Worm (Caenorhabditis elegans) whole organism, L3 larva: ENCODE data around the gene str-161.

ENCODE experiments used
- R02D3.7 ChIP-seq: fragments of 150-350 bp; optimal IDR thresholded peaks from 2 replicates; lab custom pipeline; 2014; ENCODE audit warnings: missing biosample characterization, missing genetic modification characterization
- ZK546.5 ChIP-seq: sonication (generic microtip); optimal IDR thresholded peaks from 2 replicates; lab custom pipeline; 2017; ENCODE audit warnings: missing biosample characterization, missing genetic modification characterization
- ama-1 ChIP-seq: fragments of 150-350 bp; optimal IDR thresholded peaks from 2 replicates; lab custom pipeline; 2018
- ceh-16 ChIP-seq: sonication (generic microtip); optimal IDR thresholded peaks from 2 replicates; lab custom pipeline; 2017; ENCODE audit warnings: missing biosample characterization, missing genetic modification characterization
- ceh-28 ChIP-seq: fragments of 150-350 bp; optimal IDR thresholded peaks from 2 replicates; lab custom pipeline; 2014; ENCODE audit warnings: missing biosample characterization, missing genetic modification reagents, missing genetic modification characterization
- ceh-82 ChIP-seq: fragments of 150-350 bp; optimal IDR thresholded peaks from 2 replicates; lab custom pipeline; 2014; ENCODE audit warnings: missing biosample characterization, missing genetic modification characterization
- ceh-9 ChIP-seq: sonication (generic microtip); optimal IDR thresholded peaks from 2 replicates; lab custom pipeline; 2018; ENCODE audit warnings: missing biosample characterization, missing genetic modification characterization
- daf-12 ChIP-seq: fragments of 150-350 bp; optimal IDR thresholded peaks from 2 replicates; lab custom pipeline; 2014; ENCODE audit warnings: missing biosample characterization, missing genetic modification reagents, missing genetic modification characterization
- elt-1 ChIP-seq: fragments of 150-350 bp; optimal IDR thresholded peaks from 2 replicates; lab custom pipeline; 2014; ENCODE audit warnings: missing biosample characterization, missing genetic modification characterization
- elt-2 ChIP-seq: sonication (generic microtip); optimal IDR thresholded peaks from 2 replicates; lab custom pipeline; 2016; ENCODE audit warnings: missing genetic modification reagents, mild to moderate bottlenecking, missing genetic modification characterization, missing compliant biosample characterization
- elt-3 ChIP-seq, 3 experiments: fragments of 150-350 bp in 1 of 3; sonication (generic microtip) in 2 of 3; optimal IDR thresholded peaks; 2 replicates in 2 of 3; 4 replicates in 1 of 3; lab custom pipeline; 2014 to 2017; ENCODE audit warnings: missing biosample characterization in 3 of 3, missing genetic modification characterization in 3 of 3
- eor-1 ChIP-seq, 2 experiments: fragments of 150-350 bp; optimal IDR thresholded peaks; 2 replicates each; lab custom pipeline; 2014 to 2018; ENCODE audit warnings: missing biosample characterization in 2 of 2, missing genetic modification characterization in 2 of 2
- fkh-10 ChIP-seq: sonication (generic microtip); optimal IDR thresholded peaks from 2 replicates; lab custom pipeline; 2017; ENCODE audit warnings: missing biosample characterization, missing genetic modification reagents, missing genetic modification characterization
- fkh-2 ChIP-seq: fragments of 150-350 bp; optimal IDR thresholded peaks from 2 replicates; lab custom pipeline; 2014; ENCODE audit warnings: missing biosample characterization, missing genetic modification reagents, missing genetic modification characterization
- fos-1 ChIP-seq: fragments of 150-350 bp; optimal IDR thresholded peaks from 2 replicates; lab custom pipeline; 2014; ENCODE audit warnings: missing biosample characterization, missing genetic modification characterization
- jun-1 ChIP-seq: fragments of 150-350 bp; optimal IDR thresholded peaks from 2 replicates; lab custom pipeline; 2014; ENCODE audit warnings: missing biosample characterization, missing genetic modification reagents, missing genetic modification characterization
- lin-15B ChIP-seq: fragments of 150-350 bp; optimal IDR thresholded peaks from 2 replicates; lab custom pipeline; 2014; ENCODE audit warnings: missing biosample characterization, missing genetic modification characterization
- lin-39 ChIP-seq: fragments of 150-350 bp; optimal IDR thresholded peaks from 2 replicates; lab custom pipeline; 2018; ENCODE audit warnings: missing biosample characterization, missing genetic modification reagents, missing genetic modification characterization
- lsy-12 ChIP-seq: sonication (generic microtip); optimal IDR thresholded peaks from 2 replicates; lab custom pipeline; 2016; ENCODE audit warnings: mild to moderate bottlenecking, missing genetic modification characterization, missing compliant biosample characterization
- mdl-1 ChIP-seq: fragments of 150-350 bp; optimal IDR thresholded peaks from 2 replicates; lab custom pipeline; 2014; ENCODE audit warnings: missing biosample characterization, missing genetic modification characterization
- mml-1 ChIP-seq: fragments of 150-350 bp; sonication (generic microtip); optimal IDR thresholded peaks from 3 replicates; lab custom pipeline; 2014; ENCODE audit warnings: missing biosample characterization, missing genetic modification characterization
- nfya-1 ChIP-seq: sonication (generic microtip); optimal IDR thresholded peaks from 2 replicates; lab custom pipeline; 2017; ENCODE audit warnings: missing genetic modification characterization, mild to moderate bottlenecking, missing compliant biosample characterization, antibody characterized with exemption, moderate library complexity; ENCODE audit not compliant: insufficient read depth
- nhr-11 ChIP-seq: fragments of 150-350 bp; optimal IDR thresholded peaks from 2 replicates; lab custom pipeline; 2014; ENCODE audit warnings: missing biosample characterization, missing genetic modification characterization
- nhr-12 ChIP-seq: fragments of 150-350 bp; optimal IDR thresholded peaks from 2 replicates; lab custom pipeline; 2014; ENCODE audit warnings: missing biosample characterization, missing genetic modification characterization
- nhr-23 ChIP-seq: fragments of 150-350 bp; optimal IDR thresholded peaks from 2 replicates; lab custom pipeline; 2014; ENCODE audit warnings: missing biosample characterization, missing genetic modification reagents, missing genetic modification characterization
- nhr-25 ChIP-seq: sonication (generic microtip); optimal IDR thresholded peaks from 2 replicates; lab custom pipeline; 2017; ENCODE audit warnings: missing biosample characterization, missing genetic modification characterization
- nhr-28 ChIP-seq: fragments of 150-350 bp; optimal IDR thresholded peaks from 2 replicates; lab custom pipeline; 2014; ENCODE audit warnings: missing biosample characterization, missing genetic modification characterization
- nhr-67 ChIP-seq: fragments of 150-350 bp; optimal IDR thresholded peaks from 2 replicates; lab custom pipeline; 2014; ENCODE audit warnings: missing biosample characterization, missing genetic modification characterization
- nhr-76 ChIP-seq: fragments of 150-350 bp; sonication (generic microtip); optimal IDR thresholded peaks from 5 replicates; lab custom pipeline; 2014; ENCODE audit warnings: missing biosample characterization, missing genetic modification characterization
- nhr-77 ChIP-seq: fragments of 150-350 bp; optimal IDR thresholded peaks from 2 replicates; lab custom pipeline; 2014; ENCODE audit warnings: missing biosample characterization, missing genetic modification characterization
- pqm-1 ChIP-seq: fragments of 150-350 bp; optimal IDR thresholded peaks from 2 replicates; lab custom pipeline; 2017; ENCODE audit warnings: missing biosample characterization, missing genetic modification characterization, inconsistent platforms
- sea-2 ChIP-seq: fragments of 150-350 bp; sonication (generic microtip); optimal IDR thresholded peaks from 4 replicates; lab custom pipeline; 2014; ENCODE audit warnings: missing biosample characterization, missing genetic modification reagents, missing genetic modification characterization
- snpc-4 ChIP-seq: fragments of 150-350 bp; optimal IDR thresholded peaks from 2 replicates; lab custom pipeline; 2014; ENCODE audit warnings: missing biosample characterization, missing genetic modification characterization
- tbx-2 ChIP-seq: sonication (generic microtip); optimal IDR thresholded peaks from 2 replicates; lab custom pipeline; 2016; ENCODE audit warnings: mild to moderate bottlenecking, missing genetic modification characterization, missing compliant biosample characterization
- unc-62 ChIP-seq: fragments of 150-350 bp; sonication (generic microtip); optimal IDR thresholded peaks from 4 replicates; lab custom pipeline; 2014; ENCODE audit warnings: missing biosample characterization, missing genetic modification reagents, missing genetic modification characterization
- ztf-4 ChIP-seq: fragments of 150-350 bp; optimal IDR thresholded peaks from 2 replicates; lab custom pipeline; 2014; ENCODE audit warnings: missing biosample characterization, missing genetic modification characterization

Gene str-161

DNA sequence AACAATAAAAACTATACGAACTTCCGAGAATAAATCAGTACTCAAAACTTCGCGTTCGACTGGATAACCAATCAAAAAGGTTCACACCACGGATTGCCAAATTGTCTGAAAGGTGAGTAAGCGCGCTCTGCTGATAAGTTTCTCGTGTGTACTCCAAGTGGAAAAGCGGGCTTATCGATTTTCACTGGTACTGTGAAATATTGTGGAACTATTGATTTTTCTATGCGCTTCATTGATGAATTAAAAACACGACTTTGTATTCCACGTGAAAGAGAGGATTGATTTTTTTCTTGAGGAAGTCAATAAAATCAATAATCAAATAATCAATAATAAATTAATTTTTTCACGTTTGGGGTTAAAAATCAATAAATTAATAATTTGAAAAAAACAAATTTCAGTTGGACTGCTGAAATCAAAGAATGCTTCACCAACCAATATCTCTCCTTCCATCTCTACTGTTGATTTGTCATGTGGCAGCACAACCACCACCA is 1.8 kb upstream of the str-161 start, which contains the start of gene T08B6.4:
Gene T08B6.4, plus strand, starts transcription at position 51 of the 491 bp plus-strand sequence.
- TF ChIP-seq unc-62 (no peak), ceh-28 (peak; percentile 79)

DNA sequence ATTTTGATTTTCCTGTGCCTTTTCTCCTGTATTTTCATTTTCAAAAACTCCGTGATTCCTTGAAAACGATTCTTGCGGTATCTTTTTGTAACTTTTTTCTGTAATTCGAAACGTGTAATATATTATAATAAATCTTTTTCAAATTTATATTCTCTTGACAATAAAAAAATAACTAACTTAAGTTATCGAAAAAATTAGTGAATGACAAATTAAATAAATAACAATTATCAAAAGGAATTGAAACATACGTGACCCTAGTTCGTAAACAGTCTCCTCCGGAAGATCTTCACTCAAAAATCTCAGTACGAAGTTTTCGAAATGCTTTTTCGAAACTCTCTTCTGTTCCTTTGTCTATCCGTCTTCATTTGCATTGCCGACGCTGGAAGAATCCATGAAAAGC is 13.3 kb downstream of the str-161 start, which contains the start of gene T08B6.9:
Gene T08B6.9, plus strand, starts transcription at position 301 of the 400 bp plus-strand sequence.
- TF ChIP-seq ceh-16 (no peak), unc-62 (no peak), ZK546.5 (tag; lab: Kevin White, UChicago) (no peak), ceh-28 (no peak), nhr-11 (tag; lab: Kevin White, UChicago) (no peak), ama-1 (lab: Kevin White, UChicago) (no peak), ceh-9 (tag; lab: Kevin White, UChicago) (no peak), nhr-23 (no peak), elt-1 (tag; lab: Kevin White, UChicago) (no peak), daf-12 (no peak), lin-39 (no peak), elt-2 (tag; lab: Kevin White, UChicago) (no peak), snpc-4 (no peak), R02D3.7 (tag; lab: Kevin White, UChicago) (no peak), jun-1 (no peak), ceh-82 (no peak)

DNA sequence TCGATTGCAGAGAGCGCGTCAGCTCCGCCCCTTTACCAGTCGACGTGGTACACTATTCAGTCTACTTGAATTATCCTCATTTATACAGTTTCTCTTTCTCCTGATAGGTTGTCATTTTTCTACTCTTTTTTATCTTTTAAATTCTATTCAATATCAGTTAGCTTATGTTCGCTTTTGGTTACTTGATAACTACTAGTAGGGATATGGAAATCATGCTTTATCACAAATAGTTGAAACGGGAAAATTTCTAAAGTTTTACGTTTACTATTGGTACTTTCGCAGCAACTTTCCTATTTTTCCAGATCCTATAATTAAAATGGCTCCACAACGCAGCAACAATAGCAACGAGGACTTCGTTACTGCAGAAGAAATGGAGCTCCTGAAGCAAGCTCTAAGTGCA is 14.2 kb downstream of the str-161 start, which contains the start of gene sgnh-1:
Gene sgnh-1, plus strand, starts transcription at position 301 of the 400 bp plus-strand sequence.
- TF ChIP-seq nhr-76: no peak
- no peak for TF ChIP-seq eor-1 (tag; optimal IDR thresholded peaks at IDR 0.05; lab: Kevin White, UChicago)
- TF ChIP-seq fkh-2: no peak
- no peak for TF ChIP-seq snpc-4
- TF ChIP-seq nhr-25 (tag; lab: Kevin White, UChicago): no peak
- TF ChIP-seq fkh-10 (GFP tag; lab: Kevin White, UChicago): no peak
- TF ChIP-seq pqm-1 (tag; lab: Kevin White, UChicago): no peak
- no peak for TF ChIP-seq nfya-1 (tag; lab: Kevin White, UChicago)
- no peak for TF ChIP-seq daf-12
- no peak for TF ChIP-seq elt-1 (tag; lab: Kevin White, UChicago)
- TF ChIP-seq ceh-9 (tag; lab: Kevin White, UChicago): no peak
- TF ChIP-seq fos-1 (tag; lab: Kevin White, UChicago): no peak
- no peak for TF ChIP-seq lin-15B
- no peak for TF ChIP-seq nhr-77 (tag; lab: Kevin White, UChicago)
- TF ChIP-seq jun-1: no peak
- no peak for TF ChIP-seq lsy-12 (tag; lab: Kevin White, UChicago)
- no peak for TF ChIP-seq nhr-67
- no peak for TF ChIP-seq sea-2 (GFP tag; lab: Kevin White, UChicago)
- no peak for TF ChIP-seq mml-1
- TF ChIP-seq elt-3 (tag; optimal IDR thresholded peaks at IDR 0.05; lab: Kevin White, UChicago): no peak
- TF ChIP-seq, all 47 proteins: peak for 0

DNA sequence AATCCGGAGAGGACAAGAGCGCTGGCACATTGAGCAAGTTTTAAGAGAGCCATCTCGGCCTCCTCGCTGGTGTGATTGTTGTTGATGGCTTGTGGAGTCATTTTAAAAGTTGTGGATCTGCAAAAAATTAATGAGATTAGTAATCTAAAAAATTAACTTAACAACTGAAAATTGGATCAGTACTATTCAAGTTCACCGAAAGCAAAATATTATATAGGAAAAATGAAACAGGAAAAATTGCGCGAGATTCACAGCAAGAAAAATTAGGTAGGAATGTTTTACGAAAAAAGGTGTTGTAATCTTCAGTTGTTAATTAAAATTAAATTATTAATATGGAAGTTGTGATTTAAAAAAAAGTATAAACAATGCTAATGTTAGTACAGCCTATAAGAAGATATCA is 16.6 kb downstream of the str-161 start, which contains the start of gene T08B6.1:
Gene T08B6.1, minus strand, starts transcription at position 101 of the 400 bp plus-strand sequence.
- no peak for TF ChIP-seq nhr-77 (tag; lab: Kevin White, UChicago)
- TF ChIP-seq nhr-11 (tag; lab: Kevin White, UChicago): no peak
- TF ChIP-seq daf-12: no peak
- TF ChIP-seq nhr-12 (tag; lab: Kevin White, UChicago): no peak
- no peak for TF ChIP-seq ceh-82
- no peak for TF ChIP-seq jun-1
- TF ChIP-seq tbx-2: no peak
- no peak for TF ChIP-seq nhr-28 (tag; lab: Kevin White, UChicago)
- TF ChIP-seq ztf-4 (tag; lab: Kevin White, UChicago): no peak
- TF ChIP-seq fkh-2: no peak
- TF ChIP-seq mdl-1 (tag; lab: Kevin White, UChicago): no peak
- no peak for TF ChIP-seq sea-2 (GFP tag; lab: Kevin White, UChicago)
- TF ChIP-seq nhr-76: no peak
- no peak for TF ChIP-seq nfya-1 (tag; lab: Kevin White, UChicago)
- TF ChIP-seq eor-1 (tag; optimal IDR thresholded peaks at IDR 0.05; lab: Kevin White, UChicago): no peak
- TF ChIP-seq, all 47 proteins: peak for 0

DNA sequence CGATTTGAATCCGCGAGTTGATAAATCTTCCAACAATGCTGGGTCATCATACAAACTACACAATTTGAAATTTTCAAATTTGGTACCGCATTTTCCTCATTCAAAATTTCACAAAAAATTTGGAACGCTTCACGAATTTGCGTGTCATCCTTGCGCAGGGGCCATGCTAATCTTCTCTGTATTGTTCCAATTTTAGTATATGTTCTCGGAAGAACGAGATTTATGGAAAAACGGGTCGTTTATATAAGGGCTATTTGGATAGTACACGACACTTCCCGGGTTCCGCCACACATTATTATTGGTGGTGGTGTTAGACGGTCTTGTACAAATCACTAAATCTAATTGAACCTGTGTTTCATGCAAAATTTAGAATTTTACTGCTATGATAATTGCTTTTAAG is 18.4 kb downstream of the str-161 start:
- TF ChIP-seq lin-15B (no peak), nhr-28 (tag; lab: Kevin White, UChicago) (no peak)
